Worm (Caenorhabditis elegans): ENCODE results near the gene taf-6.1.

The taf-6.1 gene

DNA sequence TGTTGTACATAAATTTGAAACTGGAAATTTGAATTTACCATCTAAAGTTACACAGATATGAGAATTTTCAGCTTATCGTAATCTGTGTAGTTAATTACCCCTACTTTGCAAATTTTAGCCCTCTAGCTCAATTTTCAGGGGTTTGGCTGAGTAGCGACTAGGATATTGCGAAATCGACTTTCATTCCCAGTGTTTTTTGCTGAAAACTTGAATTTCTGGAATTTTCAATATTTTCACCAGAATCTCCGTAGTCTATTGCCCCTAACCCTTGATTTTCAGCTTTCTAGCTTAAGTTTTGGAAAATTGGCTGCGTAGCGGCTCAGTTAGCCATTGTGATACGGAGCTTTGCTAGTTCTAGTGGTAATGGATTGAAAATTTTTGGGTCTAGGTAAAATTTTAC is 29.4 kb downstream of the taf-6.1 start:
- no peak for TF ChIP-seq pros-1 (tag; optimal IDR thresholded peaks at IDR 0.05)
- no peak for TF ChIP-seq madf-2 (tag; optimal IDR thresholded peaks at IDR 0.05)
- TF ChIP-seq dmd-4 (tag; optimal IDR thresholded peaks at IDR 0.05; ENCODE audit: borderline replicate concordance) = no peak
- TF ChIP-seq K09A11.1 (tag; optimal IDR thresholded peaks at IDR 0.05; ENCODE audit: insufficient read depth) = no peak
- TF ChIP-seq dve-1 (tag; optimal IDR thresholded peaks at IDR 0.05) = no peak
- TF ChIP-seq pag-3 (tag; optimal IDR thresholded peaks at IDR 0.05; ENCODE audit: borderline replicate concordance) = no peak
- no peak for TF ChIP-seq ets-4 (tag; optimal IDR thresholded peaks at IDR 0.05)
- TF ChIP-seq fkh-10 (GFP tag; optimal IDR thresholded peaks at IDR 0.05) = no peak
- no peak for TF ChIP-seq ref-2 (tag; optimal IDR thresholded peaks at IDR 0.05)
- no peak for TF ChIP-seq elt-2 (tag; optimal IDR thresholded peaks at IDR 0.05)
- no peak for TF ChIP-seq ceh-30 (tag; optimal IDR thresholded peaks at IDR 0.05)
- TF ChIP-seq ceh-19 (GFP tag; optimal IDR thresholded peaks at IDR 0.05) = no peak
- TF ChIP-seq F13H6.1 (tag; optimal IDR thresholded peaks at IDR 0.05) = no peak
- TF ChIP-seq ttx-3 (tag; optimal IDR thresholded peaks at IDR 0.05) = no peak
- no peak for TF ChIP-seq pha-4 (tag; optimal IDR thresholded peaks at IDR 0.05)
- TF ChIP-seq ceh-6 (GFP tag; optimal IDR thresholded peaks at IDR 0.05) = no peak
- TF ChIP-seq unc-42 (tag; optimal IDR thresholded peaks at IDR 0.05) = no peak
- TF ChIP-seq ceh-45 (GFP tag; IDR thresholded peaks at IDR 0.05) = no peak

DNA sequence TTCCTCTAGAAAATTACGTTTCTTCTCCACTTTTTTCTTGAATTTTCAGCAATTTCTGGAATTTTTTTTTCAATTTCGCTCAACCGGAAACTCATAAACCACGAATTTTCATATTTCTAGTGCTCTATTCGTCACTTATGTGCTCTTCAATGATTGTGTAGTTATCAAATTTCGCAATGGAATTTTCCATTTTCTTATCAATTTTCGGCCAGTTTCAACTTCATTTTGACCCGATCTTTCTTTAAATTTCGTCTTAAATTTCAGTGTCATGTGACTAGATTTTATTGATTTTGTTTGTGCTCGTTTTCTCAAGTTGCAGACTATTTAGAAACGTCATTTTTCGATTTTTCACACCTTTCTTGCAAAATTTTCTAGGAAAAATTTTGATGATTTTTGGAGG is 31.9 kb downstream of the taf-6.1 start:
- no peak for TF ChIP-seq unc-42 (tag; optimal IDR thresholded peaks at IDR 0.05)
- TF ChIP-seq elt-2 (tag; optimal IDR thresholded peaks at IDR 0.05) = peak; percentile 40

- TF ChIP-seq pat-9 (tag; optimal IDR thresholded peaks at IDR 0.05) = no peak
- TF ChIP-seq gmeb-2 (tag; optimal IDR thresholded peaks at IDR 0.05) = no peak
- no peak for TF ChIP-seq ceh-18 (tag; optimal IDR thresholded peaks at IDR 0.05)
- no peak for TF ChIP-seq ceh-14 (tag; optimal IDR thresholded peaks at IDR 0.05)
Observed at ce11 chrII:1163275-1163674, 35.5 kb downstream of the taf-6.1 start, which contains the start of gene T23F4.2. Gene T23F4.2 (plus strand): TSS chrII:1163575.

ce11 chrII:1170842-1171241 is 43.1 kb downstream of the taf-6.1 start:
- TF ChIP-seq ceh-24 (tag; optimal IDR thresholded peaks at IDR 0.05) (no peak), tbx-7 (tag; optimal IDR thresholded peaks at IDR 0.05) (no peak), lim-6 (tag; optimal IDR thresholded peaks at IDR 0.05) (no peak), zip-5 (tag; optimal IDR thresholded peaks at IDR 0.05) (no peak), gmeb-2 (tag; optimal IDR thresholded peaks at IDR 0.05) (no peak), nfya-1 (tag; optimal IDR thresholded peaks at IDR 0.05) (no peak), ceh-31 (tag; optimal IDR thresholded peaks at IDR 0.05) (no peak), madf-2 (tag; optimal IDR thresholded peaks at IDR 0.05) (no peak), npax-4 (tag; optimal IDR thresholded peaks at IDR 0.05) (no peak), ref-2 (tag; optimal IDR thresholded peaks at IDR 0.05) (no peak), Y22D7AL.16 (tag; optimal IDR thresholded peaks at IDR 0.05) (no peak)

- TF ChIP-seq pha-2 (tag; optimal IDR thresholded peaks at IDR 0.05) (no peak), F13H6.1 (tag; optimal IDR thresholded peaks at IDR 0.05) (no peak), odd-2 (tag; optimal IDR thresholded peaks at IDR 0.05) (no peak), sox-4 (tag; optimal IDR thresholded peaks at IDR 0.05) (no peak), tbx-7 (tag; optimal IDR thresholded peaks at IDR 0.05) (no peak), ceh-6 (GFP tag; optimal IDR thresholded peaks at IDR 0.05) (no peak), hlh-8 (tag; optimal IDR thresholded peaks at IDR 0.05) (no peak), elt-2 (tag; optimal IDR thresholded peaks at IDR 0.05) (no peak), sox-2 (GFP tag; IDR thresholded peaks at IDR 0.05) (no peak), hlh-15 (tag; optimal IDR thresholded peaks at IDR 0.05) (no peak), C38D4.7 (GFP tag; optimal IDR thresholded peaks at IDR 0.05) (no peak), ama-1 (optimal IDR thresholded peaks at IDR 0.05) (no peak), pha-4 (tag; optimal IDR thresholded peaks at IDR 0.05) (no peak), rnt-1 (tag; optimal IDR thresholded peaks at IDR 0.05) (no peak), che-1 (tag; optimal IDR thresholded peaks at IDR 0.05) (no peak), pqm-1 (tag; optimal IDR thresholded peaks at IDR 0.05) (no peak), ztf-16 (tag; optimal IDR thresholded peaks at IDR 0.05) (no peak), pros-1 (tag; optimal IDR thresholded peaks at IDR 0.05) (no peak), Y22D7AL.16 (tag; optimal IDR thresholded peaks at IDR 0.05) (no peak)
Observed at ce11 chrII:1172080-1172575, 44.4 kb downstream of the taf-6.1 start, which contains the start of gene dlhd-1. Gene dlhd-1 (minus strand): TSS chrII:1172130.

Data from whole organism, late embryonic.